Worm (Caenorhabditis elegans) whole organism, midembryonic: ENCODE measurements around the gene T01G1.4.
A peak's percentile ranks its signal among the peaks of the same experiment; 100 is the strongest.

Source experiments
- T22C8.4 ChIP-seq: fragments of 200-800 bp; sonication (Bioruptor generic); IDR thresholded peaks from 2 replicates; pipeline ENCODE4 v1.3.6; 2022; ENCODE audit warnings: missing genetic modification characterization, missing compliant biosample characterization
- cog-1 ChIP-seq: sonication (generic microtip); optimal IDR thresholded peaks from 2 replicates; lab custom pipeline; 2016; ENCODE audit warnings: missing genetic modification characterization, missing compliant biosample characterization
- flt-1 ChIP-seq: fragments of 200-800 bp; sonication (Bioruptor generic); IDR thresholded peaks from 2 replicates; pipeline ENCODE4 v1.3.6; 2022; ENCODE audit warnings: missing genetic modification characterization, missing compliant biosample characterization
- klf-2 ChIP-seq: fragments of 200-800 bp; sonication (Bioruptor generic); conservative IDR thresholded peaks from 2 replicates; pipeline ENCODE4 v1.3.6; 2022; ENCODE audit warnings: missing genetic modification reagents, missing genetic modification characterization, missing compliant biosample characterization
- med-1 ChIP-seq: sonication (generic microtip); optimal IDR thresholded peaks from 2 replicates; lab custom pipeline; 2017; ENCODE audit warnings: missing genetic modification characterization, mild to moderate bottlenecking, missing compliant biosample characterization, antibody characterized with exemption, missing genetic modification reagents; ENCODE audit not compliant: insufficient read depth
- ref-1 ChIP-seq: fragments of 200-800 bp; sonication (Bioruptor generic); conservative IDR thresholded peaks from 2 replicates; pipeline ENCODE4 v1.3.6; 2022; ENCODE audit warnings: missing genetic modification reagents, missing genetic modification characterization, missing compliant biosample characterization
- tab-1 ChIP-seq: fragments of 200-800 bp; sonication (Bioruptor generic); IDR thresholded peaks from 2 replicates; pipeline ENCODE4 v1.3.6; 2022; ENCODE audit warnings: missing genetic modification characterization, missing compliant biosample characterization
- ztf-23 ChIP-seq: fragments of 200-800 bp; sonication (Bioruptor generic); IDR thresholded peaks from 2 replicates; pipeline ENCODE4 v1.3.6; 2022; ENCODE audit warnings: missing genetic modification reagents, missing genetic modification characterization, missing compliant biosample characterization
- ztf-29 ChIP-seq: fragments of 200-800 bp; sonication (Bioruptor generic); IDR thresholded peaks from 2 replicates; pipeline ENCODE4 v1.3.6; 2022; ENCODE audit warnings: missing genetic modification reagents, missing genetic modification characterization, missing compliant biosample characterization

The T01G1.4 gene

DNA sequence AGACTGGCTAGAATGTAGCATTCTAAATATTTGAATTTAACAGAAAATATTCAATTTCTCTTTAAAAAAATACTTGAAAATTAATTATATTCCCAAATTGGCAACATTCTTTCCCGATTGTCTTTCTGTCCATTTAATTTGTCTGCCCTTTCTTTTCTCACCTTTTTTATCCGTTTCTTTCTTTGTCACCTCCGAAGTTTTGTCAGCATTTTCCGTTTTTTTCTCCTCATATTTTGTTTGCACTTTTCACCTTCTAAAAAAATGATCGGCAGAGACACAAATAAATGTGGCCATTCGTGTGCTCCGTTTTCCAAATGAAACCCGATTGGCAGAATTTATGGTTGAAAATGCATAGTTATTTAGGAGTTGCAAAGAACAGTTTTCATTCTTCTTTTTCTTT lies 45.2 kb downstream of the T01G1.4 start:
- TF ChIP-seq ztf-29 (GFP tag; lab: Robert Waterston, UW) (no peak), med-1 (no peak), ref-1 (no peak), cog-1 (tag; lab: Kevin White, UChicago) (no peak), tab-1 (GFP tag; lab: Robert Waterston, UW) (no peak), flt-1 (GFP tag; lab: Robert Waterston, UW) (no peak), klf-2 (no peak), T22C8.4 (GFP tag; lab: Robert Waterston, UW) (no peak), ztf-23 (GFP tag; lab: Robert Waterston, UW) (no peak)

DNA sequence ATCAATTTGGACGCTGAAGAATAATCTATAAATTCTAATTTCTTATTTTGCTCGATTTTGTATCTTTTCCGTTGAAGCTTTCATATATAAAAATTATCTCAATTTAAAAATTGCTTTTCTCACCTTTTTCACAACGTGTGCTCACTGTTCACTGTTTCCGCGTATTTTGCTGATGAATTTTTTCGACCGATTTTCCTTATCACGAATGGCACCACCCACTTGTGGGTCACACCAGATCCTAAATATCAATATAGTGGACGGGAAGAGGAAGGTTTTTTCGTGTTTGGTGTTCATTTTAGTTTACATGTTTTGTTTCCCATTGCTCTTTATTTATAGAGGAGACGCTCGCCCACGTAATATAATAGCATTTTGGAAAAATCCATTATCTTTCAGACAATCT lies 45.6 kb downstream of the T01G1.4 start:
- TF ChIP-seq ztf-23 (GFP tag; lab: Robert Waterston, UW) (no peak), klf-2 (no peak), tab-1 (GFP tag; lab: Robert Waterston, UW) (no peak), med-1 (no peak), flt-1 (GFP tag; lab: Robert Waterston, UW) (no peak), ztf-29 (GFP tag; lab: Robert Waterston, UW) (no peak), T22C8.4 (GFP tag; lab: Robert Waterston, UW) (no peak), cog-1 (tag; lab: Kevin White, UChicago) (no peak), ref-1 (no peak)

DNA sequence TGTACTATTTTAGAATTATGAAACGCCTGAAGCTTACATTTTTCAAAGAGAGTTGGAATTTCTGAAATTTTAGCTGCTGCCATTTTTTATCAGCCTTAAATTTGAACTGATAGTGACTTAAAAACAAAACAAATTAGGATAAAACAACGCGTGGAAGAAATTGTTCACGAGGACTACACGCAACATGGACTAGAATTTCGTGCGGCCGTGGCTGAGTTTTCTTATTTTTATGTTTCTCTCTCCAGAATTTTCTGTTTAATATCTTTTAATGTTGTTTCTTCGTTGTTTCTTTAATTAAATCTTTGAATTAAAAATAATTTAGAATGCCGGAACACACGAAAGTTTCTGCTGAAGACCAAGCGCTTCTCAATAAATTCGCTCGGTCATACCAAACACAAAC lies 46.4 kb downstream of the T01G1.4 start, which contains the start of the genes B0035.3, B0035.22 and pfd-4:
B0035.3 (minus strand) TSS at position 114 of the 400 bp plus-strand sequence.
B0035.22 (plus strand) TSS at position 269 of the 400 bp plus-strand sequence.
pfd-4 (plus strand) TSS at position 323 of the 400 bp plus-strand sequence.
- TF ChIP-seq tab-1 (GFP tag; lab: Robert Waterston, UW) (no peak), klf-2 (no peak), ref-1 (no peak), med-1 (no peak), ztf-29 (GFP tag; lab: Robert Waterston, UW) (no peak), ztf-23 (GFP tag; lab: Robert Waterston, UW) (no peak), flt-1 (GFP tag; lab: Robert Waterston, UW) (no peak), cog-1 (tag; lab: Kevin White, UChicago) (no peak), T22C8.4 (GFP tag; lab: Robert Waterston, UW) (no peak)

DNA sequence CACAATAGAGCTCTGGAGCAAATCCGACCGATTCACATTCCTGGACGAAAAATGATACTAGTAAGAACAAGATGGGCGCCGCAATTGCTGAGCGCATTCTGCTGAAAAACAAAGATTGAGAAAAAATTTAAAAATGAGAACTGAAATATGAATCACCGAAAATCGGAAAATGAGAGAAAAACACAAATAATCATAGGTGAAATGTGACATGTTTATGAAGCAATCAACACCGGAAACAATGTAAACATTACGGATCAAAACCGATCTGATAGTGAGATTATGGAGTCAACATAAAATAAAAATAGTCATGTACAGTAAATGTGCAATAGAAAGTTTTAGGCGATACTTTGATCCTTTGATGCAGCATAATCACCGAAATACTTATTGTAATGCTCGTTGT lies 47.4 kb downstream of the T01G1.4 start, which contains the start of gene dnj-2:
dnj-2 (minus strand) TSS at position 101 of the 400 bp plus-strand sequence.
- TF ChIP-seq cog-1 (tag; lab: Kevin White, UChicago), result no peak
- no peak for TF ChIP-seq tab-1 (GFP tag; lab: Robert Waterston, UW)
- TF ChIP-seq ztf-23 (GFP tag; lab: Robert Waterston, UW), result no peak

DNA sequence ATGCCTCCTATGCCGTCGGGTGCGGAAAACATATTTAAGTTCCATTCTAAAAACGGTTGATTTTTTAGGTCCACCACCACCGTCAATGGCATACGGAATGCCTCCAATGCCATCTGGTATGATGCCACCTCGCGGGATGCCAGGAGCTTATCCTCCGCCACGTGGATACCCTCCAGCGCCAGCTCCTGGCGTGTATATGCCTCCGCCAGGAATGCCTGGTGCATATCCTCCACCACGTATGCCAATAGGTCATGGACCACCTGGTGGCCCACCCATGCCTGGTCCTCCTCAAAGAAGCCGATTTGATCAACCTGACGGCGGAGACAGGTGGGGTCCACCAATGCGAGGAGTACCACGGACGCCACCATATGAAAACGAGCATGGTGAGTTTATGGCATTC lies 49.8 kb downstream of the T01G1.4 start:
- TF ChIP-seq cog-1 (tag; lab: Kevin White, UChicago), result no peak
- 0 out of 2 replicates have a peak, but pooled peaks have one; percentile 49 for TF ChIP-seq klf-2
- no peak for TF ChIP-seq med-1

DNA sequence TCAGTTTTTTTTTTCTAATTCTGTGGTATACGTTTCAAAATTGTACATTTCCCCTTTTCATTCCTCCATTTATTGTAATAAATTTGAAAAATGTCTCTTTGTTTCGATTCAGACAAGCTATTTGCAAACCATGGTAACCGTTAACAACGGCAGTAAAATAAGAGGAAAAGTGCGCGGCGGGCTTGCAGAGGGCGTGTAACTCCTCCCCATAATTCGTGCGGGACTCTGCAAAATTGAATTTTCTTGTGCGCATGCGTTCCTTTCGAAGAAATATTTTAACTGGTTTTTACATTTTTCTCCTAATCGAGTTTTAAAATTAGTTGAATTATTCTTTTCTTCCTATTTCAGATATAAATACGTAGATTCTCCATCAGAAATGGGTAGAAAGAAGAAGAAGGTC lies 50.7 kb downstream of the T01G1.4 start, which contains the start of gene znf-207:
znf-207 (plus strand) TSS at position 349 of the 400 bp plus-strand sequence.
- no peak for TF ChIP-seq cog-1 (tag; lab: Kevin White, UChicago)
- peak; percentile 66 for TF ChIP-seq flt-1 (GFP tag; lab: Robert Waterston, UW)
- TF ChIP-seq tab-1 (GFP tag; lab: Robert Waterston, UW), result peak; percentile 55; the same call in 1 of the 2 replicates
- no peak for TF ChIP-seq T22C8.4 (GFP tag; lab: Robert Waterston, UW)
- peak; percentile 72 for TF ChIP-seq med-1
- TF ChIP-seq klf-2, result 0 out of 2 replicates have a peak, but pooled peaks have one; percentile 31
- TF ChIP-seq ref-1, result 0 out of 2 replicates have a peak, but pooled peaks have one; percentile 5
- TF ChIP-seq ztf-29 (GFP tag; lab: Robert Waterston, UW), result no peak
- 0 out of 2 replicates have a peak, but pooled peaks have one; percentile 64 for TF ChIP-seq ztf-23 (GFP tag; lab: Robert Waterston, UW)
